Worm (Caenorhabditis elegans): ENCODE measurements around the gene T23D5.8.
"Not testable (repeated sequence)": the region's sequence is repeated elsewhere in the genome, so short reads cannot be mapped to it uniquely, and the experiment has no call there.

T23D5.8 gene

ce11 chrV:15766122-15766594 is 17.9 kb upstream of the T23D5.8 start, which contains the start of the genes haf-3 and F57A10.2 (continued):
- TF ChIP-seq ceh-44 (GFP tag; IDR thresholded peaks at IDR 0.05) (no peak), nhr-77 (tag; optimal IDR thresholded peaks at IDR 0.05) (peak; percentile 90), unc-39 (tag; optimal IDR thresholded peaks at IDR 0.05) (no peak), daf-19 (GFP tag; conservative IDR thresholded peaks at IDR 0.05) (no peak), mxl-3 (GFP tag; optimal IDR thresholded peaks at IDR 0.05) (no peak), egl-43 (GFP tag; IDR thresholded peaks at IDR 0.05) (no peak), nhr-11 (tag; optimal IDR thresholded peaks at IDR 0.05) (peak; percentile 79), nhr-76 (tag; optimal IDR thresholded peaks at IDR 0.05) (no peak), nhr-41 (GFP tag; IDR thresholded peaks at IDR 0.05) (no peak), aly-2 (tag; optimal IDR thresholded peaks at IDR 0.05) (no peak), duxl-1 (tag; optimal IDR thresholded peaks at IDR 0.05; ENCODE audit: poor library complexity) (peak; percentile 92), attf-4 (tag; optimal IDR thresholded peaks at IDR 0.05) (no peak), mdl-1 (tag; optimal IDR thresholded peaks at IDR 0.05) (peak in 1 of 2 experiments; percentile 21)

- no peak for TF ChIP-seq lin-39 (tag; optimal IDR thresholded peaks at IDR 0.05)
- TF ChIP-seq Y5F2A.4 (GFP tag; optimal IDR thresholded peaks at IDR 0.05) = no peak
- TF ChIP-seq ceh-28 (tag; optimal IDR thresholded peaks at IDR 0.05) = no peak
- TF ChIP-seq lin-13 (GFP tag; optimal IDR thresholded peaks at IDR 0.05) = no peak
- no peak for TF ChIP-seq ceh-32 (tag; optimal IDR thresholded peaks at IDR 0.05; ENCODE audit: poor library complexity)
- no peak for TF ChIP-seq snpc-1.2 (GFP tag; IDR thresholded peaks at IDR 0.05)
- no peak for TF ChIP-seq lir-3 (tag; optimal IDR thresholded peaks at IDR 0.05)
- no peak for TF ChIP-seq ctbp-1 (GFP tag; IDR thresholded peaks at IDR 0.05)
- TF ChIP-seq hlh-30 (tag; optimal IDR thresholded peaks at IDR 0.05; ENCODE audit: insufficient read depth) = no peak
- TF ChIP-seq nhr-10 (tag; optimal IDR thresholded peaks at IDR 0.05) = no peak
- TF ChIP-seq daf-8 (GFP tag; IDR thresholded peaks at IDR 0.05) = no peak
- TF ChIP-seq spr-1 (tag; optimal IDR thresholded peaks at IDR 0.05) = no peak
- no peak for TF ChIP-seq pqm-1 (tag; optimal IDR thresholded peaks at IDR 0.05)
- TF ChIP-seq hmg-1.1 (GFP tag; IDR thresholded peaks at IDR 0.05) = no peak
- TF ChIP-seq madf-9 (GFP tag; conservative IDR thresholded peaks at IDR 0.05) = no peak
Measured at ce11 chrV:15758449-15758848, 10.2 kb upstream of the T23D5.8 start, which contains the start of gene str-9. str-9 (plus strand) TSS chrV:15758749.

DNA sequence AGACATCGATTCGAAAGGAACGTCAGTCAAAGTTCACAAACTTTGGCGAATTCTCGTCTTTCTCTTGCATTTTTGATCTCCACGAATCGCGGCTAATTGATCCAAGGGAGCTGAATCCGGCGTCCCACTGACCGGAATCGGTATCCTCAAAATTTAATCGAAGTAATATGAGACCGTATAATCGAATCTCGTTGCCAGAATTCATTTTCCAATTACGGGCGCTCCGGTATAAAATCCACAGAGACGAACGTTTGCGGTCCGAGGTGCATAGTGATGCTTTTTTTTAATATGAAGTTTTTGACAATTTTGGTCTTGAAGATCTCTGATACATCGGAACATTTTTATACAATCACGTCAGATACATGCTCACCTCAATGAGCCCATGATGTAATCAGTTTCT is 9.4 kb upstream of the T23D5.8 start:
- peak; percentile 92 for TF ChIP-seq aha-1 (tag)
- no peak for TF ChIP-seq nhr-10 (tag; optimal IDR thresholded peaks at IDR 0.05)
- no peak for TF ChIP-seq ceh-62 (tag; optimal IDR thresholded peaks at IDR 0.05)

DNA sequence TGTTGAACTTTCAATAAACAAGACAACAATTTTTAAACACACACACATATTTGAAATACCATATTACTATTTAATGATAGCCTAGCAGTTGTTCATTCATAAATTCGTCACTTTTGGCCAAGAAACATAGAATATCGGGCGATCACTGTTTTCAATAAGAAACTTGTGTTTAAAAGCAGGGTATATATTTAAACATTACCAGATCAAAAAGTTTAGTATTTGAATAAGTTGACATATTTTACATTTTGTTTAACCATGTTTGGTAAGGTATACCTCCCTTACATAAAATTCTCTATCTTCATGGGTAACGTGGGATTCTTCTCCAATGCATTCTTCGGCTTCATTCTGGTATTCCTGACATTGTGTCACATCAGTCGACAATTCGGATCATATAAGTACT is 6.5 kb upstream of the T23D5.8 start, which contains the start of gene str-8:
str-8 (plus strand) TSS at position 301 of the 400 bp plus-strand sequence.
- TF ChIP-seq lin-1 (GFP tag; IDR thresholded peaks at IDR 0.05); attf-4 (tag; optimal IDR thresholded peaks at IDR 0.05); lin-13 (GFP tag; optimal IDR thresholded peaks at IDR 0.05): not testable (repeated sequence)

- TF ChIP-seq snpc-4 (tag; optimal IDR thresholded peaks at IDR 0.05); ceh-62 (tag; optimal IDR thresholded peaks at IDR 0.05); php-3 (GFP tag; IDR thresholded peaks at IDR 0.05): not testable (repeated sequence)
Measured at ce11 chrV:15752941-15753340, 4.7 kb upstream of the T23D5.8 start, which contains the start of gene str-5. str-5 (plus strand) TSS chrV:15753241.

DNA sequence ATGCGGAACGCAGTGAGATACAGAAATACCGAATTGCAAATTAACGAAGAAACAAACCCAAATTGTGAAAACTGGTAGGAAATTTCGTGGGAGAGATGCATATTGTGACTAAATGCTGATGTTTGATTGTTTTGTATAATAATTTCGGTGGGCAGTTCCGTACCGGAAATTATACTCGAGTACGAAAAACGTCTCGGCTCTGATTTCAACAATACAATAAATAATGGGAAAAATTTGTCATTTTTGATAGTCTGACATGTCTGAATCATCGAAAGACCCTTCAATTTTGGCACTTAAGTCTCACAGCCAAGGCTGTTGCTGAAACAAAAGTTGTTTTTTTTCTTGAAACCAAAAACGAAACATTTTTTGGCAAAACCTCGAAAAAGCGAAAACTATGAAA is 3.8 kb upstream of the T23D5.8 start, which contains the start of gene str-43:
str-43 (minus strand) TSS at position 101 of the 400 bp plus-strand sequence.
- no peak for TF ChIP-seq ama-1 (optimal IDR thresholded peaks at IDR 0.05)
- TF ChIP-seq nhr-6 (tag; optimal IDR thresholded peaks at IDR 0.05) = no peak
- TF ChIP-seq Y5F2A.4 (GFP tag; optimal IDR thresholded peaks at IDR 0.05) = no peak
- TF ChIP-seq mxl-2 (GFP tag; conservative IDR thresholded peaks at IDR 0.05) = no peak
- TF ChIP-seq daf-12 (tag; optimal IDR thresholded peaks at IDR 0.05) = no peak
- TF ChIP-seq nhr-48 (tag; optimal IDR thresholded peaks at IDR 0.05) = no peak
- TF ChIP-seq spr-3 (GFP tag; optimal IDR thresholded peaks at IDR 0.05) = no peak
- no peak for TF ChIP-seq fos-1 (tag; optimal IDR thresholded peaks at IDR 0.05)
- no peak for TF ChIP-seq dmd-8 (GFP tag; IDR thresholded peaks at IDR 0.05)
- no peak for TF ChIP-seq Y105C5A.15 (GFP tag; IDR thresholded peaks at IDR 0.05)
- TF ChIP-seq arid-1 (GFP tag; conservative IDR thresholded peaks at IDR 0.05) = no peak
- TF ChIP-seq dpl-1 (GFP tag; optimal IDR thresholded peaks at IDR 0.05) = no peak
- no peak for TF ChIP-seq lin-38 (GFP tag; IDR thresholded peaks at IDR 0.05)
